Worm (Caenorhabditis elegans): ENCODE results near the gene ora-1.

- TF ChIP-seq ama-1 (optimal IDR thresholded peaks at IDR 0.05) (no peak), mdl-1 (tag; optimal IDR thresholded peaks at IDR 0.05) (no peak), dmd-4 (tag; optimal IDR thresholded peaks at IDR 0.05) (no peak), nhr-77 (tag; optimal IDR thresholded peaks at IDR 0.05) (no peak), mab-5 (tag; optimal IDR thresholded peaks at IDR 0.05) (no peak), egl-27 (tag; optimal IDR thresholded peaks at IDR 0.05) (no peak), nhr-11 (tag; optimal IDR thresholded peaks at IDR 0.05) (no peak), nhr-237 (tag; optimal IDR thresholded peaks at IDR 0.05) (no peak), unc-62 (GFP tag; optimal IDR thresholded peaks at IDR 0.05) (no peak), zag-1 (tag; optimal IDR thresholded peaks at IDR 0.05) (no peak), snpc-4 (tag; optimal IDR thresholded peaks at IDR 0.05) (no peak)
Measured at ce11 chrIV:8004019-8004418, 26.3 kb downstream of the ora-1 start, which contains the start of gene rig-4.

Data from whole organism, L2 larva.